Worm (Caenorhabditis elegans) whole organism, late embryonic: ENCODE measurements around the gene cysl-2.
A peak's percentile ranks its signal among the peaks of the same experiment; 100 is the strongest.

ENCODE experiments used
- C08G9.2 ChIP-seq: sonication (generic microtip); optimal IDR thresholded peaks from 2 replicates; lab custom pipeline; 2016; ENCODE audit warnings: mild to moderate bottlenecking, missing genetic modification characterization, moderate library complexity, missing compliant biosample characterization
- C38D4.7 ChIP-seq: fragments of 200-800 bp; sonication (Bioruptor generic); optimal IDR thresholded peaks from 2 replicates; lab custom pipeline; 2018; ENCODE audit warnings: mild to moderate bottlenecking, missing genetic modification characterization, moderate library complexity, missing compliant biosample characterization
- K02D7.2 ChIP-seq: sonication (generic microtip); optimal IDR thresholded peaks from 2 replicates; lab custom pipeline; 2017; ENCODE audit warnings: mild to moderate bottlenecking, missing genetic modification characterization, missing compliant biosample characterization
- K09A11.1 ChIP-seq: sonication (generic microtip); optimal IDR thresholded peaks from 2 replicates; lab custom pipeline; 2017; ENCODE audit warnings: antibody characterized with exemption, mild to moderate bottlenecking, missing genetic modification characterization, missing compliant biosample characterization; ENCODE audit not compliant: insufficient read depth
- Y22D7AL.16 ChIP-seq: sonication (generic microtip); optimal IDR thresholded peaks from 2 replicates; lab custom pipeline; 2016; ENCODE audit warnings: missing genetic modification characterization, missing compliant biosample characterization
- ahr-1 ChIP-seq: sonication (generic microtip); optimal IDR thresholded peaks from 2 replicates; lab custom pipeline; 2016; ENCODE audit warnings: missing genetic modification characterization, missing compliant biosample characterization
- ceh-14 ChIP-seq: sonication (generic microtip); optimal IDR thresholded peaks from 2 replicates; lab custom pipeline; 2016; ENCODE audit warnings: missing genotype, missing genetic modification characterization, missing compliant biosample characterization
- ceh-2 ChIP-seq: sonication (generic microtip); optimal IDR thresholded peaks from 2 replicates; lab custom pipeline; 2016; ENCODE audit warnings: missing genotype, missing genetic modification characterization, missing compliant biosample characterization
- ceh-30 ChIP-seq: fragments of 150-350 bp; optimal IDR thresholded peaks from 2 replicates; lab custom pipeline; 2014; ENCODE audit warnings: missing biosample characterization, missing genetic modification characterization
- ceh-31 ChIP-seq: sonication (generic microtip); optimal IDR thresholded peaks from 2 replicates; lab custom pipeline; 2016; ENCODE audit warnings: missing genetic modification characterization, missing compliant biosample characterization
- ceh-45 ChIP-seq: fragments of 200-800 bp; sonication (Bioruptor generic); IDR thresholded peaks from 2 replicates; pipeline ENCODE4 v1.3.6; 2022; ENCODE audit warnings: missing genetic modification reagents, missing genetic modification characterization, missing compliant biosample characterization
- ceh-48 ChIP-seq: sonication (generic microtip); optimal IDR thresholded peaks from 2 replicates; lab custom pipeline; 2016; ENCODE audit warnings: missing genetic modification characterization, inconsistent platforms, missing compliant biosample characterization
- ceh-6 ChIP-seq: fragments of 200-800 bp; sonication (Bioruptor generic); optimal IDR thresholded peaks from 2 replicates; lab custom pipeline; 2018; ENCODE audit warnings: mild to moderate bottlenecking, missing genetic modification characterization, missing compliant biosample characterization
- dmd-4 ChIP-seq: sonication (generic microtip); optimal IDR thresholded peaks from 2 replicates; lab custom pipeline; 2016; ENCODE audit warnings: borderline replicate concordance, missing genetic modification characterization, missing compliant biosample characterization
- elt-2 ChIP-seq: sonication (generic microtip); optimal IDR thresholded peaks from 2 replicates; lab custom pipeline; 2016; ENCODE audit warnings: missing genetic modification reagents, missing genetic modification characterization, missing compliant biosample characterization
- elt-4 ChIP-seq: sonication (generic microtip); optimal IDR thresholded peaks from 2 replicates; lab custom pipeline; 2016; ENCODE audit warnings: missing genetic modification characterization, missing compliant biosample characterization
- ets-4 ChIP-seq: sonication (generic microtip); optimal IDR thresholded peaks from 2 replicates; lab custom pipeline; 2016; ENCODE audit warnings: missing genetic modification characterization, missing compliant biosample characterization
- eyg-1 ChIP-seq: sonication (generic microtip); optimal IDR thresholded peaks from 2 replicates; lab custom pipeline; 2016; ENCODE audit warnings: missing genotype, missing genetic modification characterization, missing compliant biosample characterization
- fax-1 ChIP-seq: sonication (generic microtip); optimal IDR thresholded peaks from 2 replicates; lab custom pipeline; 2016; ENCODE audit warnings: missing genotype, missing genetic modification characterization, missing compliant biosample characterization
- fkh-10 ChIP-seq: fragments of 150-350 bp; optimal IDR thresholded peaks from 2 replicates; lab custom pipeline; 2014; ENCODE audit warnings: missing biosample characterization, missing genetic modification reagents, missing genetic modification characterization
- fkh-6 ChIP-seq: sonication (generic microtip); optimal IDR thresholded peaks from 2 replicates; lab custom pipeline; 2016; ENCODE audit warnings: missing genetic modification characterization, missing compliant biosample characterization
- gmeb-2 ChIP-seq: sonication (generic microtip); optimal IDR thresholded peaks from 2 replicates; lab custom pipeline; 2016; ENCODE audit warnings: missing genetic modification characterization, inconsistent platforms, missing compliant biosample characterization
- hlh-13 ChIP-seq: fragments of 200-800 bp; sonication (Bioruptor generic); optimal IDR thresholded peaks from 2 replicates; lab custom pipeline; 2018; ENCODE audit warnings: mild to moderate bottlenecking, missing genetic modification characterization, missing compliant biosample characterization
- hlh-15 ChIP-seq: sonication (generic microtip); optimal IDR thresholded peaks from 2 replicates; lab custom pipeline; 2016; ENCODE audit warnings: missing genetic modification characterization, missing compliant biosample characterization
- hlh-30 ChIP-seq: sonication (generic microtip); optimal IDR thresholded peaks from 2 replicates; lab custom pipeline; 2017; ENCODE audit warnings: antibody characterized with exemption, missing genetic modification characterization, missing compliant biosample characterization; ENCODE audit not compliant: insufficient read depth
- hlh-6 ChIP-seq: sonication (generic microtip); optimal IDR thresholded peaks from 2 replicates; lab custom pipeline; 2016; ENCODE audit warnings: missing genotype, missing genetic modification characterization, missing compliant biosample characterization
- hlh-8 ChIP-seq: sonication (generic microtip); optimal IDR thresholded peaks from 2 replicates; lab custom pipeline; 2016; ENCODE audit warnings: missing genotype, missing genetic modification characterization, missing compliant biosample characterization
- lin-11 ChIP-seq: fragments of 200-800 bp; sonication (Bioruptor generic); optimal IDR thresholded peaks from 2 replicates; lab custom pipeline; 2018; ENCODE audit warnings: mild to moderate bottlenecking, missing genetic modification characterization, missing compliant biosample characterization
- madf-2 ChIP-seq: sonication (generic microtip); optimal IDR thresholded peaks from 2 replicates; lab custom pipeline; 2017; ENCODE audit warnings: missing genetic modification characterization, missing compliant biosample characterization
- mec-3 ChIP-seq: sonication (generic microtip); optimal IDR thresholded peaks from 2 replicates; lab custom pipeline; 2016; ENCODE audit warnings: borderline replicate concordance, missing genetic modification characterization, missing compliant biosample characterization
- nfya-1 ChIP-seq: sonication (generic microtip); optimal IDR thresholded peaks from 2 replicates; lab custom pipeline; 2017; ENCODE audit warnings: missing genetic modification characterization, mild to moderate bottlenecking, missing compliant biosample characterization, antibody characterized with exemption, moderate library complexity
- nhr-11 ChIP-seq: fragments of 150-350 bp; optimal IDR thresholded peaks from 2 replicates; lab custom pipeline; 2014; ENCODE audit warnings: missing biosample characterization, missing genetic modification characterization
- nhr-232 ChIP-seq: sonication (generic microtip); optimal IDR thresholded peaks from 2 replicates; lab custom pipeline; 2016; ENCODE audit warnings: missing genetic modification characterization, missing compliant biosample characterization
- odd-2 ChIP-seq: sonication (generic microtip); optimal IDR thresholded peaks from 2 replicates; lab custom pipeline; 2017; ENCODE audit warnings: antibody characterized with exemption, mild to moderate bottlenecking, missing genetic modification characterization, missing compliant biosample characterization
- pag-3 ChIP-seq: sonication (generic microtip); optimal IDR thresholded peaks from 2 replicates; lab custom pipeline; 2016; ENCODE audit warnings: missing compliant biosample characterization, missing genetic modification characterization, borderline replicate concordance
- pat-9 ChIP-seq: fragments of 200-800 bp; sonication (Bioruptor generic); optimal IDR thresholded peaks from 2 replicates; lab custom pipeline; 2018; ENCODE audit warnings: mild to moderate bottlenecking, missing genetic modification characterization, moderate library complexity, missing compliant biosample characterization
- pax-1 ChIP-seq: fragments of 150-350 bp; optimal IDR thresholded peaks from 2 replicates; lab custom pipeline; 2014; ENCODE audit warnings: missing biosample characterization, missing genetic modification characterization
- pqm-1 ChIP-seq: sonication (generic microtip); optimal IDR thresholded peaks from 2 replicates; lab custom pipeline; 2016; ENCODE audit warnings: missing genetic modification characterization, missing compliant biosample characterization
- pros-1 ChIP-seq: fragments of 150-350 bp; optimal IDR thresholded peaks from 2 replicates; lab custom pipeline; 2014; ENCODE audit warnings: missing biosample characterization, missing genetic modification reagents, missing genetic modification characterization
- sox-2 ChIP-seq: fragments of 200-800 bp; sonication (Bioruptor generic); IDR thresholded peaks from 2 replicates; pipeline ENCODE4 v1.3.6; 2022; ENCODE audit warnings: missing genetic modification reagents, missing genetic modification characterization, missing compliant biosample characterization
- sox-4 ChIP-seq: sonication (generic microtip); optimal IDR thresholded peaks from 2 replicates; lab custom pipeline; 2017; ENCODE audit warnings: mild to moderate bottlenecking, missing genetic modification characterization, inconsistent platforms, missing compliant biosample characterization
- ttx-3 ChIP-seq: sonication (generic microtip); optimal IDR thresholded peaks from 2 replicates; lab custom pipeline; 2016; ENCODE audit warnings: missing genetic modification reagents, missing genetic modification characterization, missing compliant biosample characterization
- unc-42 ChIP-seq: sonication (generic microtip); optimal IDR thresholded peaks from 2 replicates; lab custom pipeline; 2016; ENCODE audit warnings: missing genotype, missing genetic modification characterization, missing compliant biosample characterization
- zip-5 ChIP-seq: sonication (generic microtip); optimal IDR thresholded peaks from 2 replicates; lab custom pipeline; 2016; ENCODE audit warnings: missing genetic modification characterization, missing compliant biosample characterization

cysl-2 gene

DNA sequence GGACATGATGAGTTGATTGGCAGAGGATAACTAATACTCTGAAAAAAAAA lies at the start of gene cysl-2:
Gene cysl-2, minus strand, starts transcription at position 38 of the 50 bp plus-strand sequence.
- no peak for TF ChIP-seq hlh-30 (tag; lab: Kevin White, UChicago)
- no peak for TF ChIP-seq Y22D7AL.16 (tag; lab: Kevin White, UChicago)
- no peak for TF ChIP-seq C08G9.2

DNA sequence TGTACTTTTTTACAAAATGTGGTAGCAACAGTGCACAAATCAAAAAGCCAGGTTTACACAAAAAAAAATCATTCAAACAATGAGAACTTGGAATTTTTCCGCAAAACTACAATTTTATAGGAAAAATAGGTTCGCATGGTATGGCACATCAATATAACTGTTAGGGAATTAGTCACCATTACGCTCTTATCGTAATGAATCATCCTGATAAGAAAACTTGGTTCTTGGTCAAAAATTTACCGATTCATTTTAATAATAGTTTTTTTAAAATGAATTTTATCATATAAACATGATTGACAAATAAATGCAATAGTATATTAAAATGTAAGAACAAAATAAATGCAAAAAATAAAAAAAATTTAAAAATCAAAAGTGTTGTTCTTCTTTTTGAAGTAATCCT lies 46.3 kb upstream of the cysl-2 start:
- TF ChIP-seq fax-1 (tag; lab: Kevin White, UChicago) (no peak), elt-2 (tag; lab: Kevin White, UChicago) (peak; percentile 44), nhr-11 (no peak), hlh-6 (tag; lab: Kevin White, UChicago) (no peak), pax-1 (tag; lab: Kevin White, UChicago) (no peak)

DNA sequence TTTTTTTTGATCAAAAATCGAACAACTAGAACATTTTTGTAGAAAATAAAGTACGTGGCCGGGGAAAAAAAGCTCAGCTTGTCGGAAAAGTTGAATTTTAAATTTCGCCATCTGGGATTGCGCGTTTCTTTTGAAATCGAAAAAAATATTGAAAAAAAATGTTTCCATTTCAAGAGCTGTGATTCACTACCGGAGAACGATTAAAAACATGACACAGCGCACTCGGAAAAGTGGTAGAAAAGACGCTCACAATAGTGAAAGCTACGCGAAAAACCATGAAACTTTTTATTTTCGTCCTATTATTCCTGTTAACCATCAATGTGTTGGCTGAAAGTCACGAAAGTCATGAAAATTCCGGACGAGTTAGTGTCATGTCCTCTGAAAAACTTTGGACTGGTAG lies 43.5 kb upstream of the cysl-2 start, which contains the start of the genes clec-147 and C04H5.7:
Gene clec-147, minus strand, starts transcription at position 101 of the 400 bp plus-strand sequence.
Gene C04H5.7, plus strand, starts transcription at position 219 of the 400 bp plus-strand sequence.
- TF ChIP-seq ttx-3 (tag; lab: Kevin White, UChicago), result no peak
- TF ChIP-seq hlh-15 (tag; lab: Kevin White, UChicago), result no peak
- no peak for TF ChIP-seq mec-3
- no peak for TF ChIP-seq fkh-6
- TF ChIP-seq pros-1 (tag; lab: Kevin White, UChicago), result no peak
- TF ChIP-seq pax-1 (tag; lab: Kevin White, UChicago), result no peak
- TF ChIP-seq elt-4 (tag; lab: Kevin White, UChicago), result no peak
- TF ChIP-seq zip-5 (tag; lab: Kevin White, UChicago), result no peak
- TF ChIP-seq hlh-13, result no peak
- TF ChIP-seq pag-3, result no peak
- TF ChIP-seq C38D4.7 (GFP tag; lab: Kevin White, UChicago), result no peak
- TF ChIP-seq unc-42 (tag; lab: Kevin White, UChicago), result no peak
- no peak for TF ChIP-seq sox-2
- TF ChIP-seq ceh-45, result no peak
- no peak for TF ChIP-seq ahr-1 (tag; lab: Kevin White, UChicago)
- TF ChIP-seq ceh-14 (tag; lab: Kevin White, UChicago), result no peak
- TF ChIP-seq ceh-2, result no peak
- no peak for TF ChIP-seq eyg-1
- TF ChIP-seq, all 69 proteins: peak for 0

DNA sequence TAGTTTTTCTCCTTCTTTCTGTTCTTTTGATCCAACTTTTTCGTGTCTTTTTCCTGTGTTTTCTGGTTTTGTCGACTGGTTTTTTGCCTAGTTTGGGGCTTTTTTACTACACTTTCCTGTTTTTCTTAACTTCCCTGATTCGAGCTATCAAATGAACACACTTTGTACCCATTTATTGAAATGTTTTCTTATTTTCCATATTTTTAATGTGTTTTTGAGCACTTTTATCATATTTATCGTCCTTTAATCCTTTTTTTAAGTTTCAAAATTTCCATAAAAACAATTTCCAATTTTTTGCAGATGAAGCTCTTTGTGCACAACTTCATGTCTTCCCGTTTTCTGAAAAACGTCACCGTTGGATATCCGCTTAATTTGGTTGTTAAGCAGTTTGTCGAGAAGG lies 39.7 kb upstream of the cysl-2 start, which contains the start of gene C04H5.1:
Gene C04H5.1, plus strand, starts transcription at position 301 of the 400 bp plus-strand sequence.
- TF ChIP-seq nhr-232 (tag; lab: Kevin White, UChicago), result no peak
- TF ChIP-seq, all 69 proteins: peak for 0

DNA sequence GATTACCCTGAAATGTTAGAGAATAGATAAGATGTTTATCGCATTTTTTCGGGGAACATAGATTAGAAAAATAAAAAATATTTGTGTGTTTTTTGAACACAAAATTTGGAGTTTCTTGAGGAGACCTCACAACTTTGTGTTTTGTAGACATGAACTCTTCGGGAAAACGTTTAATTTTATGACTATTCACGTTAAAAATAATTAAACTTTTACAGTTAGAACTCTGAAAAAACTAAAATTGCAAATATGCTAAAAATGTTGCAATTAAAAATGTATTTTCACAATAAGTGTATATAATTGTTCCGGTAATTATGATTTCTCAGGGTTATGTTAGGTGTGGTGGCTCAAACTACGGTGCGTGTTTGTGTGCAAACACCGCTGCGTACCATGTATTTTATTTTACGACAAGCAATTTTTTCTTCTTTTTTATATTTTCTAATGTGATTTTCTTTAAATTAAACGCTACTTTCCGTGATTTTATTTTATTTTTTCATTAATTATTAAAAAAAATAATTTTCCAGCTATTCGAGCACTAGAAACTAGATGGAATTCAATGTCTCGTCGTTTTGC lies 34.1 kb upstream of the cysl-2 start, which contains the start of the genes F57C2.5 and spat-1:
Gene F57C2.5, minus strand, starts transcription at position 7 of the 570 bp plus-strand sequence.
Gene spat-1, plus strand, starts transcription at position 520 of the 570 bp plus-strand sequence.
- peak; percentile 56 for TF ChIP-seq dmd-4 (tag; lab: Kevin White, UChicago)
- no peak for TF ChIP-seq elt-4 (tag; lab: Kevin White, UChicago)
- no peak for TF ChIP-seq gmeb-2 (tag; lab: Kevin White, UChicago)
- TF ChIP-seq nfya-1 (tag; lab: Kevin White, UChicago), result peak; percentile 68
- TF ChIP-seq ttx-3 (tag; lab: Kevin White, UChicago), result peak; percentile 49
- TF ChIP-seq pat-9, result no peak
- TF ChIP-seq nhr-232 (tag; lab: Kevin White, UChicago), result no peak
- peak; percentile 99 for TF ChIP-seq ceh-31 (tag; lab: Kevin White, UChicago)
- peak; percentile 6 for TF ChIP-seq madf-2 (tag; lab: Kevin White, UChicago)
- peak; percentile 97 for TF ChIP-seq ceh-14 (tag; lab: Kevin White, UChicago)
- TF ChIP-seq hlh-8 (tag; lab: Kevin White, UChicago), result peak; percentile 96
- TF ChIP-seq K02D7.2 (tag; lab: Kevin White, UChicago), result no peak
- TF ChIP-seq ceh-48 (tag; lab: Kevin White, UChicago), result no peak
- no peak for TF ChIP-seq ceh-45
- no peak for TF ChIP-seq nhr-11
- no peak for TF ChIP-seq odd-2
- no peak for TF ChIP-seq sox-4 (tag; lab: Kevin White, UChicago)
- no peak for TF ChIP-seq K09A11.1 (tag; lab: Kevin White, UChicago)
- peak; percentile 73 for TF ChIP-seq fkh-6
- TF ChIP-seq lin-11 (tag; lab: Kevin White, UChicago), result no peak
- no peak for TF ChIP-seq C38D4.7 (GFP tag; lab: Kevin White, UChicago)
- peak; percentile 6 for TF ChIP-seq hlh-6 (tag; lab: Kevin White, UChicago)
- no peak for TF ChIP-seq fkh-10
- TF ChIP-seq zip-5 (tag; lab: Kevin White, UChicago), result peak; percentile 96
- TF ChIP-seq ceh-6, result no peak
- TF ChIP-seq pqm-1 (tag; lab: Kevin White, UChicago), result peak; percentile 91
- TF ChIP-seq ceh-30, result no peak
- TF ChIP-seq Y22D7AL.16 (tag; lab: Kevin White, UChicago), result no peak
- peak; percentile 94 for TF ChIP-seq C08G9.2
- peak; percentile 97 for TF ChIP-seq ets-4 (tag; lab: Kevin White, UChicago)
- no peak for TF ChIP-seq hlh-30 (tag; lab: Kevin White, UChicago)
